Fruit fly (Drosophila melanogaster): ENCODE results near the gene CG13813.

The CG13813 gene

dm6 chr3L:20247513-20248173 is 16.2 kb downstream of the CG13813 start, which contains the start of gene rdgC (continued):
- TF ChIP-seq CG31224 (GFP tag; IDR thresholded peaks at IDR 0.05) (peak; percentile 91), CG2875 (GFP tag; optimal IDR thresholded peaks at IDR 0.05) (peak; percentile 88), YL-1 (GFP tag; optimal IDR thresholded peaks at IDR 0.05) (peak; percentile 57), CG9215 (GFP tag; IDR thresholded peaks at IDR 0.05) (peak; percentile 92), CG13424 (tag; optimal IDR thresholded peaks at IDR 0.05) (peak; percentile 95), CG14965 (GFP tag; optimal IDR thresholded peaks at IDR 0.05; ENCODE audit: borderline replicate concordance) (peak; percentile 81), pfk (GFP tag; optimal IDR thresholded peaks at IDR 0.05) (no peak), Poxn (GFP tag; IDR thresholded peaks at IDR 0.05) (peak; percentile 81), bab2 (GFP tag; optimal IDR thresholded peaks at IDR 0.05) (peak; percentile 94), Jarid2 (GFP tag; optimal IDR thresholded peaks at IDR 0.05) (peak; percentile 66), Hmr (GFP tag; optimal IDR thresholded peaks at IDR 0.05) (peak; percentile 96), CTCF (GFP tag; optimal IDR thresholded peaks at IDR 0.05) (peak; percentile 62), ERR (GFP tag; optimal IDR thresholded peaks at IDR 0.05) (peak; percentile 94), CG4360 (GFP tag; IDR thresholded peaks at IDR 0.05) (peak; percentile 80), so (GFP tag; IDR thresholded peaks at IDR 0.05) (peak; percentile 96), Hey (tag; optimal IDR thresholded peaks at IDR 0.05) (peak; percentile 47), CG9876 (GFP tag; optimal IDR thresholded peaks at IDR 0.05) (peak; percentile 92), Rx (GFP tag; IDR thresholded peaks at IDR 0.05) (peak; percentile 95), onecut (GFP tag; IDR thresholded peaks at IDR 0.05) (peak; percentile 92), CG8478 (optimal IDR thresholded peaks at IDR 0.05) (no peak), Dfd (GFP tag; optimal IDR thresholded peaks at IDR 0.05) (no peak), NFAT (GFP tag; IDR thresholded peaks at IDR 0.05) (peak; percentile 93), sd (tag; optimal IDR thresholded peaks at IDR 0.05) (peak; percentile 80), CG12236 (GFP tag; optimal IDR thresholded peaks at IDR 0.05) (peak; percentile 83), bsh (GFP tag; optimal IDR thresholded peaks at IDR 0.05) (peak in 1 of 2 experiments; percentile 91), CG2202 (tag; optimal IDR thresholded peaks at IDR 0.05) (peak; percentile 33), ac (GFP tag; optimal IDR thresholded peaks at IDR 0.05) (peak; percentile 22), CG4730 (GFP tag; IDR thresholded peaks at IDR 0.05) (peak; percentile 96), ara (GFP tag; IDR thresholded peaks at IDR 0.05) (peak; percentile 96), CG31365 (tag; optimal IDR thresholded peaks at IDR 0.05) (peak; percentile 89), CG11247 (GFP tag; IDR thresholded peaks at IDR 0.05) (peak; percentile 94), maf-S (GFP tag; optimal IDR thresholded peaks at IDR 0.05) (peak; percentile 94), dmrt99B (tag; optimal IDR thresholded peaks at IDR 0.05) (peak; percentile 98), hth (optimal IDR thresholded peaks at IDR 0.05) (no peak), esg (GFP tag; conservative IDR thresholded peaks at IDR 0.05) (peak; percentile 91), dpn (GFP tag; optimal IDR thresholded peaks at IDR 0.05) (peak; percentile 96), Ssrp (tag; optimal IDR thresholded peaks at IDR 0.05) (peak; percentile 91), usp (GFP tag; optimal IDR thresholded peaks at IDR 0.05) (no peak), Sox102F (GFP tag; optimal IDR thresholded peaks at IDR 0.05) (peak; percentile 98), zfh1 (GFP tag; IDR thresholded peaks at IDR 0.05) (peak; percentile 97), CG6791 (GFP tag; IDR thresholded peaks at IDR 0.05; ENCODE audit: partially characterized antibody) (no peak), fd96Cb (tag; optimal IDR thresholded peaks at IDR 0.05) (peak; percentile 97), BEAF-32 (GFP tag; optimal IDR thresholded peaks at IDR 0.05) (no peak), CG3847 (GFP tag; IDR thresholded peaks at IDR 0.05) (peak; percentile 94), Chrac-16 (GFP tag; optimal IDR thresholded peaks at IDR 0.05) (peak; percentile 90), CG8290 (GFP tag; optimal IDR thresholded peaks at IDR 0.05) (peak; percentile 74), CG8290 (tag; optimal IDR thresholded peaks at IDR 0.05) (peak in 1 of 2 experiments; percentile 99), CG18476 (GFP tag; optimal IDR thresholded peaks at IDR 0.05) (peak; percentile 95), CG15479 (GFP tag; optimal IDR thresholded peaks at IDR 0.05) (no peak), E2f2 (GFP tag; IDR thresholded peaks at IDR 0.05) (peak; percentile 79), ham (GFP tag; IDR thresholded peaks at IDR 0.05) (peak; percentile 85), GATAe (GFP tag; conservative IDR thresholded peaks at IDR 0.05) (peak; percentile 84)
